1 fruit fly cellular context compared by ENCODE assay signal in genomic region chr2L:4386926-4387550, dm6.
TF ChIP-seq lines count a peak whose summit lies in the region.

Gene Psf2, minus strand, starts transcription at chr2L:4387356.

TF ChIP-seq in whole organism, embryonic, 481 proteins besides CTCF, POLR2A, EP300 and RAD21 (continued from another document and continues in another):
- TF ChIP-seq Atf6 (GFP tag; IDR thresholded peaks at IDR 0.05; lab: Robert Waterston, UW) (no peak), ttk (GFP tag; IDR thresholded peaks at IDR 0.05; lab: Robert Waterston, UW) (no peak), Lhr (GFP tag; optimal IDR thresholded peaks at IDR 0.05; lab: Kevin White, UChicago) (peak; percentile 21), ssp (GFP tag; IDR thresholded peaks at IDR 0.05; lab: Robert Waterston, UW) (no peak), insv (GFP tag; optimal IDR thresholded peaks at IDR 0.05; lab: Kevin White, UChicago) (no peak), ab (GFP tag; optimal IDR thresholded peaks at IDR 0.05; lab: Kevin White, UChicago) (no peak), chinmo (GFP tag; IDR thresholded peaks at IDR 0.05; lab: Robert Waterston, UW; ENCODE audit: partially characterized antibody) (peak; percentile 75; the same call in 1 of the 4 replicates), Dp (GFP tag; optimal IDR thresholded peaks at IDR 0.05; lab: Kevin White, UChicago) (peak; percentile 60), CG15479 (GFP tag; optimal IDR thresholded peaks at IDR 0.05; lab: Kevin White, UChicago) (no peak), Ada2b (GFP tag; IDR thresholded peaks at IDR 0.05; lab: Robert Waterston, UW) (no peak), nerfin-1 (tag; optimal IDR thresholded peaks at IDR 0.05; lab: Kevin White, UChicago) (no peak), HHEX (GFP tag; optimal IDR thresholded peaks at IDR 0.05; lab: Kevin White, UChicago) (no peak), CG16815 (GFP tag; optimal IDR thresholded peaks at IDR 0.05; lab: Kevin White, UChicago) (no peak), cad (GFP tag; optimal IDR thresholded peaks at IDR 0.05; lab: Kevin White, UChicago) (no peak), Side (GFP tag; optimal IDR thresholded peaks at IDR 0.05; lab: Kevin White, UChicago) (no peak), CG33213 (GFP tag; optimal IDR thresholded peaks at IDR 0.05; lab: Kevin White, UChicago) (no peak), fd3F (GFP tag; optimal IDR thresholded peaks at IDR 0.05; lab: Kevin White, UChicago) (no peak), wor (GFP tag; IDR thresholded peaks at IDR 0.05; lab: Robert Waterston, UW) (no peak), CG8478 (optimal IDR thresholded peaks at IDR 0.05; lab: Kevin White, UChicago) (no peak), rib (GFP tag; IDR thresholded peaks at IDR 0.05; lab: Robert Waterston, UW) (no peak), CG8765 (GFP tag; IDR thresholded peaks at IDR 0.05; lab: Robert Waterston, UW) (no peak), CG10431 (GFP tag; optimal IDR thresholded peaks at IDR 0.05; lab: Kevin White, UChicago) (no peak), toy (GFP tag; IDR thresholded peaks at IDR 0.05; lab: Robert Waterston, UW) (no peak), ap (GFP tag; IDR thresholded peaks at IDR 0.05; lab: Robert Waterston, UW) (no peak), CG1603 (tag; optimal IDR thresholded peaks at IDR 0.05; lab: Kevin White, UChicago) (peak; percentile 63), prd (optimal IDR thresholded peaks at IDR 0.05; lab: Kevin White, UChicago) (no peak), prd (GFP tag; IDR thresholded peaks at IDR 0.05; lab: Robert Waterston, UW) (0 out of 3 replicates have a peak, but pooled peaks have one; percentile 35), CG12744 (GFP tag; optimal IDR thresholded peaks at IDR 0.05; lab: Kevin White, UChicago) (no peak), CG12155 (GFP tag; optimal IDR thresholded peaks at IDR 0.05; lab: Kevin White, UChicago) (no peak), CG1602 (GFP tag; optimal IDR thresholded peaks at IDR 0.05; lab: Kevin White, UChicago) (no peak), jing (GFP tag; optimal IDR thresholded peaks at IDR 0.05; lab: Kevin White, UChicago) (no peak), Nf-YB (GFP tag; optimal IDR thresholded peaks at IDR 0.05; lab: Kevin White, UChicago) (no peak), CG9817 (tag; optimal IDR thresholded peaks at IDR 0.05; lab: Kevin White, UChicago) (no peak), Kr (GFP tag; optimal IDR thresholded peaks at IDR 0.05; lab: Kevin White, UChicago) (no peak), CG9876 (GFP tag; optimal IDR thresholded peaks at IDR 0.05; lab: Kevin White, UChicago) (no peak), Xrp1 (GFP tag; IDR thresholded peaks at IDR 0.05; lab: Robert Waterston, UW) (no peak), Lpt (GFP tag; optimal IDR thresholded peaks at IDR 0.05; lab: Kevin White, UChicago) (no peak), CG10147 (GFP tag; optimal IDR thresholded peaks at IDR 0.05; lab: Kevin White, UChicago) (no peak), Hr3 (GFP tag; optimal IDR thresholded peaks at IDR 0.05; lab: Kevin White, UChicago) (no peak), hb (GFP tag; IDR thresholded peaks at IDR 0.05; lab: Robert Waterston, UW; ENCODE audit: partially characterized antibody) (no peak), tll (GFP tag; optimal IDR thresholded peaks at IDR 0.05; lab: Kevin White, UChicago) (no peak), pum (GFP tag; optimal IDR thresholded peaks at IDR 0.05; lab: Kevin White, UChicago) (no peak), CG43689 (GFP tag; IDR thresholded peaks at IDR 0.05; lab: Robert Waterston, UW) (no peak), ewg (GFP tag; optimal IDR thresholded peaks at IDR 0.05; lab: Kevin White, UChicago) (no peak), br (optimal IDR thresholded peaks at IDR 0.05; lab: Kevin White, UChicago) (no peak), cas (GFP tag; IDR thresholded peaks at IDR 0.05; lab: Robert Waterston, UW) (no peak), CG7556 (GFP tag; optimal IDR thresholded peaks at IDR 0.05; lab: Kevin White, UChicago) (no peak), CG4854 (GFP tag; optimal IDR thresholded peaks at IDR 0.05; lab: Kevin White, UChicago) (no peak), E2f1 (GFP tag; IDR thresholded peaks at IDR 0.05; lab: Robert Waterston, UW) (no peak; the same call in 1 of the 2 replicates), Ravus (GFP tag; IDR thresholded peaks at IDR 0.05; lab: Robert Waterston, UW) (no peak), exex (tag; optimal IDR thresholded peaks at IDR 0.05; lab: Kevin White, UChicago) (no peak), Fer2 (tag; optimal IDR thresholded peaks at IDR 0.05; lab: Kevin White, UChicago) (no peak), cg (GFP tag; optimal IDR thresholded peaks at IDR 0.05; lab: Kevin White, UChicago) (no peak), HmgD (GFP tag; optimal IDR thresholded peaks at IDR 0.05; lab: Kevin White, UChicago) (no peak), ara (GFP tag; IDR thresholded peaks at IDR 0.05; lab: Robert Waterston, UW) (no peak), CG8290 (GFP tag; optimal IDR thresholded peaks at IDR 0.05; lab: Kevin White, UChicago) (no peak), CG8290 (tag; optimal IDR thresholded peaks at IDR 0.05; lab: Kevin White, UChicago) (no peak), CG13287 (GFP tag; IDR thresholded peaks at IDR 0.05; lab: Robert Waterston, UW; ENCODE audit: partially characterized antibody) (peak; percentile 73), Deaf1 (tag; optimal IDR thresholded peaks at IDR 0.05; lab: Kevin White, UChicago) (no peak), CG31388 (GFP tag; optimal IDR thresholded peaks at IDR 0.05; lab: Kevin White, UChicago) (no peak), Stat92E (GFP tag; optimal IDR thresholded peaks at IDR 0.05; lab: Kevin White, UChicago) (no peak), CG3995 (GFP tag; optimal IDR thresholded peaks at IDR 0.05; lab: Kevin White, UChicago) (no peak), CG9932 (GFP tag; IDR thresholded peaks at IDR 0.05; lab: Robert Waterston, UW) (peak; percentile 34; the same call in 1 of the 2 replicates), CG12299 (tag; optimal IDR thresholded peaks at IDR 0.05; lab: Kevin White, UChicago) (no peak), CG7786 (GFP tag; optimal IDR thresholded peaks at IDR 0.05; lab: Kevin White, UChicago) (no peak), BtbVII (GFP tag; optimal IDR thresholded peaks at IDR 0.05; lab: Kevin White, UChicago) (no peak), abd-A (tag; optimal IDR thresholded peaks at IDR 0.05; lab: Kevin White, UChicago) (no peak), Dad (GFP tag; optimal IDR thresholded peaks at IDR 0.05; lab: Kevin White, UChicago) (no peak), twi (tag; optimal IDR thresholded peaks at IDR 0.05; lab: Kevin White, UChicago) (no peak), pb (GFP tag; optimal IDR thresholded peaks at IDR 0.05; lab: Kevin White, UChicago) (no peak), CG16863 (GFP tag; optimal IDR thresholded peaks at IDR 0.05; lab: Kevin White, UChicago) (no peak), fd102C (GFP tag; optimal IDR thresholded peaks at IDR 0.05; lab: Kevin White, UChicago) (no peak), nom (GFP tag; optimal IDR thresholded peaks at IDR 0.05; lab: Kevin White, UChicago) (no peak), Scr (GFP tag; IDR thresholded peaks at IDR 0.05; lab: Robert Waterston, UW; ENCODE audit: partially characterized antibody) (peak; percentile 63), CG13123 (GFP tag; optimal IDR thresholded peaks at IDR 0.05; lab: Kevin White, UChicago) (no peak), fd96Cb (tag; optimal IDR thresholded peaks at IDR 0.05; lab: Kevin White, UChicago) (no peak), usp (GFP tag; optimal IDR thresholded peaks at IDR 0.05; lab: Kevin White, UChicago) (no peak), NC2β (GFP tag; optimal IDR thresholded peaks at IDR 0.05; lab: Kevin White, UChicago) (no peak), H15 (GFP tag; IDR thresholded peaks at IDR 0.05; lab: Robert Waterston, UW) (no peak), CG6175 (GFP tag; IDR thresholded peaks at IDR 0.05; lab: Robert Waterston, UW) (no peak), CG11504 (tag; optimal IDR thresholded peaks at IDR 0.05; lab: Kevin White, UChicago) (no peak), inv (GFP tag; IDR thresholded peaks at IDR 0.05; lab: Robert Waterston, UW; ENCODE audit: partially characterized antibody) (no peak), CG2889 (GFP tag; IDR thresholded peaks at IDR 0.05; lab: Robert Waterston, UW) (no peak), CG34376 (GFP tag; optimal IDR thresholded peaks at IDR 0.05; lab: Kevin White, UChicago) (no peak), CG11695 (GFP tag; IDR thresholded peaks at IDR 0.05; lab: Robert Waterston, UW) (no peak), NK7.1 (GFP tag; optimal IDR thresholded peaks at IDR 0.05; lab: Kevin White, UChicago) (no peak), CG9437 (GFP tag; optimal IDR thresholded peaks at IDR 0.05; lab: Kevin White, UChicago) (no peak), tgo (GFP tag; IDR thresholded peaks at IDR 0.05; lab: Robert Waterston, UW) (no peak), CG4617 (GFP tag; optimal IDR thresholded peaks at IDR 0.05; lab: Kevin White, UChicago; ENCODE audit: borderline replicate concordance) (peak; percentile 27), zen2 (GFP tag; IDR thresholded peaks at IDR 0.05; lab: Robert Waterston, UW; ENCODE audit: partially characterized antibody) (peak; percentile 9; the same call in 1 of the 3 replicates), CG18599 (GFP tag; optimal IDR thresholded peaks at IDR 0.05; lab: Kevin White, UChicago) (no peak), CG31365 (tag; optimal IDR thresholded peaks at IDR 0.05; lab: Kevin White, UChicago) (no peak), pfk (GFP tag; optimal IDR thresholded peaks at IDR 0.05; lab: Kevin White, UChicago) (no peak), CG14050 (GFP tag; IDR thresholded peaks at IDR 0.05; lab: Robert Waterston, UW) (no peak), CG8359 (GFP tag; optimal IDR thresholded peaks at IDR 0.05; lab: Kevin White, UChicago; ENCODE audit: borderline replicate concordance) (no peak), gsb-n (tag; optimal IDR thresholded peaks at IDR 0.05; lab: Kevin White, UChicago) (no peak), wdn (GFP tag; IDR thresholded peaks at IDR 0.05; lab: Robert Waterston, UW) (no peak), Med (GFP tag; lab: Kevin White, UChicago) (peak; percentile 80), CG3838 (GFP tag; optimal IDR thresholded peaks at IDR 0.05; lab: Kevin White, UChicago) (no peak), kni (GFP tag; optimal IDR thresholded peaks at IDR 0.05; lab: Kevin White, UChicago) (no peak), Fer1 (GFP tag; optimal IDR thresholded peaks at IDR 0.05; lab: Kevin White, UChicago) (no peak), croc (GFP tag; conservative IDR thresholded peaks at IDR 0.05; lab: Robert Waterston, UW) (no peak), Hmr (GFP tag; optimal IDR thresholded peaks at IDR 0.05; lab: Kevin White, UChicago) (no peak), MBD-R2 (GFP tag; IDR thresholded peaks at IDR 0.05; lab: Robert Waterston, UW) (peak; percentile 72), bowl (GFP tag; IDR thresholded peaks at IDR 0.05; lab: Robert Waterston, UW) (no peak), lab (GFP tag; optimal IDR thresholded peaks at IDR 0.05; lab: Kevin White, UChicago) (no peak), Gsc (GFP tag; IDR thresholded peaks at IDR 0.05; lab: Robert Waterston, UW) (no peak), Opbp (GFP tag; IDR thresholded peaks at IDR 0.05; lab: Robert Waterston, UW; ENCODE audit: partially characterized antibody) (0 out of 3 replicates have a peak, but pooled peaks have one; percentile 54), lilli (GFP tag; optimal IDR thresholded peaks at IDR 0.05; lab: Kevin White, UChicago) (no peak), Dip2 (GFP tag; IDR thresholded peaks at IDR 0.05; lab: Robert Waterston, UW) (no peak), Dbx (GFP tag; IDR thresholded peaks at IDR 0.05; lab: Robert Waterston, UW) (no peak), unpg (GFP tag; optimal IDR thresholded peaks at IDR 0.05; lab: Kevin White, UChicago) (no peak), pros (GFP tag; optimal IDR thresholded peaks at IDR 0.05; lab: Kevin White, UChicago) (no peak), ato (GFP tag; IDR thresholded peaks at IDR 0.05; lab: Robert Waterston, UW; ENCODE audit: partially characterized antibody) (peak; percentile 56), CG1792 (GFP tag; optimal IDR thresholded peaks at IDR 0.05; lab: Kevin White, UChicago) (no peak), sens-2 (GFP tag; IDR thresholded peaks at IDR 0.05; lab: Robert Waterston, UW) (no peak), danr (GFP tag; IDR thresholded peaks at IDR 0.05; lab: Robert Waterston, UW) (no peak), ash1 (GFP tag; optimal IDR thresholded peaks at IDR 0.05; lab: Kevin White, UChicago) (no peak), dm (GFP tag; optimal IDR thresholded peaks at IDR 0.05; lab: Kevin White, UChicago) (no peak), da (GFP tag; optimal IDR thresholded peaks at IDR 0.05; lab: Kevin White, UChicago) (no peak), vvl (GFP tag; IDR thresholded peaks at IDR 0.05; lab: Robert Waterston, UW) (0 out of 2 replicates have a peak, but pooled peaks have one; percentile 27), slp2 (GFP tag; optimal IDR thresholded peaks at IDR 0.05; lab: Kevin White, UChicago) (no peak), MTF-1 (GFP tag; optimal IDR thresholded peaks at IDR 0.05; lab: Kevin White, UChicago; ENCODE audit: borderline replicate concordance) (no peak), CG12659 (GFP tag; optimal IDR thresholded peaks at IDR 0.05; lab: Kevin White, UChicago) (no peak), Vsx1 (GFP tag; optimal IDR thresholded peaks at IDR 0.05; lab: Kevin White, UChicago) (no peak), CG11247 (GFP tag; IDR thresholded peaks at IDR 0.05; lab: Robert Waterston, UW) (no peak), CG6654 (GFP tag; optimal IDR thresholded peaks at IDR 0.05; lab: Kevin White, UChicago) (no peak), Drgx (GFP tag; IDR thresholded peaks at IDR 0.05; lab: Robert Waterston, UW) (no peak), Jarid2 (GFP tag; optimal IDR thresholded peaks at IDR 0.05; lab: Kevin White, UChicago) (no peak), CG14965 (GFP tag; optimal IDR thresholded peaks at IDR 0.05; lab: Kevin White, UChicago; ENCODE audit: borderline replicate concordance) (no peak), Gug (GFP tag; IDR thresholded peaks at IDR 0.05; lab: Robert Waterston, UW) (no peak), CG31441 (GFP tag; IDR thresholded peaks at IDR 0.05; lab: Robert Waterston, UW) (no peak), Rx (GFP tag; IDR thresholded peaks at IDR 0.05; lab: Robert Waterston, UW) (no peak), mld (GFP tag; IDR thresholded peaks at IDR 0.05; lab: Robert Waterston, UW; ENCODE audit: partially characterized antibody) (peak; percentile 42; the same call in 1 of the 3 replicates), GATAe (GFP tag; conservative IDR thresholded peaks at IDR 0.05; lab: Robert Waterston, UW) (no peak), CG2202 (tag; optimal IDR thresholded peaks at IDR 0.05; lab: Kevin White, UChicago) (no peak), emc (GFP tag; optimal IDR thresholded peaks at IDR 0.05; lab: Kevin White, UChicago) (no peak), dmrt11E (tag; optimal IDR thresholded peaks at IDR 0.05; lab: Kevin White, UChicago) (no peak)
